Worm (Caenorhabditis elegans) whole organism, early embryonic: Measurements from ENCODE around the gene swsn-1.

Experiments
- B0310.2 ChIP-seq: sonication (generic microtip); optimal IDR thresholded peaks from 2 replicates; lab custom pipeline; 2016; ENCODE audit warnings: mild to moderate bottlenecking, missing genetic modification characterization, missing compliant biosample characterization
- F13C5.2 ChIP-seq: sonication (generic microtip); optimal IDR thresholded peaks from 2 replicates; lab custom pipeline; 2017; ENCODE audit warnings: mild to moderate bottlenecking, missing genetic modification characterization, inconsistent platforms, missing compliant biosample characterization
- aly-1 ChIP-seq: sonication (generic microtip); optimal IDR thresholded peaks from 2 replicates; lab custom pipeline; 2016; ENCODE audit warnings: missing genetic modification characterization, missing compliant biosample characterization
- ama-1 ChIP-seq: fragments of 150-350 bp; optimal IDR thresholded peaks from 2 replicates; lab custom pipeline; 2014
- ceh-13 ChIP-seq: fragments of 200-800 bp; sonication (Bioruptor generic); optimal IDR thresholded peaks from 2 replicates; lab custom pipeline; 2018; ENCODE audit warnings: mild to moderate bottlenecking, missing genetic modification characterization, missing compliant biosample characterization
- ceh-36 ChIP-seq: sonication (generic microtip); optimal IDR thresholded peaks from 2 replicates; lab custom pipeline; 2016; ENCODE audit warnings: missing genetic modification characterization, inconsistent platforms, missing compliant biosample characterization
- ets-7 ChIP-seq: sonication (generic microtip); optimal IDR thresholded peaks from 2 replicates; lab custom pipeline; 2016; ENCODE audit warnings: missing genotype, missing genetic modification characterization, missing compliant biosample characterization
- flt-1 ChIP-seq: fragments of 200-800 bp; sonication (Bioruptor generic); IDR thresholded peaks from 2 replicates; pipeline ENCODE4 v1.3.6; 2022; ENCODE audit warnings: missing genetic modification characterization, missing compliant biosample characterization
- hmbx-1 ChIP-seq: sonication (generic microtip); optimal IDR thresholded peaks from 2 replicates; lab custom pipeline; 2016; ENCODE audit warnings: mild to moderate bottlenecking, missing genetic modification characterization, missing compliant biosample characterization
- hmg-4 ChIP-seq: fragments of 200-800 bp; sonication (Bioruptor generic); optimal IDR thresholded peaks from 2 replicates; lab custom pipeline; 2018; ENCODE audit warnings: mild to moderate bottlenecking, missing genetic modification characterization, missing compliant biosample characterization
- hnd-1 ChIP-seq: sonication (generic microtip); optimal IDR thresholded peaks from 2 replicates; lab custom pipeline; 2016; ENCODE audit warnings: missing genetic modification characterization, missing compliant biosample characterization
- pes-1 ChIP-seq: fragments of 200-800 bp; sonication (Bioruptor generic); IDR thresholded peaks from 2 replicates; pipeline ENCODE4 v1.3.6; 2022; ENCODE audit warnings: missing genetic modification reagents, missing genetic modification characterization, missing compliant biosample characterization
- scrt-1 ChIP-seq: fragments of 200-800 bp; sonication (Bioruptor generic); IDR thresholded peaks from 2 replicates; pipeline ENCODE4 v1.3.6; 2022; ENCODE audit warnings: missing genetic modification characterization, missing compliant biosample characterization
- sea-1 ChIP-seq: fragments of 200-800 bp; sonication (Bioruptor generic); conservative IDR thresholded peaks from 2 replicates; pipeline ENCODE4 v1.3.6; 2022; ENCODE audit warnings: missing genetic modification characterization, missing compliant biosample characterization
- tbx-11 ChIP-seq: fragments of 200-800 bp; sonication (Bioruptor generic); IDR thresholded peaks from 2 replicates; pipeline ENCODE4 v1.3.6; 2022; ENCODE audit warnings: missing genetic modification characterization, missing compliant biosample characterization
- tbx-37 ChIP-seq: fragments of 200-800 bp; sonication (Bioruptor generic); conservative IDR thresholded peaks from 2 replicates; pipeline ENCODE4 v1.3.6; 2022; ENCODE audit warnings: missing genetic modification reagents, missing genetic modification characterization, missing compliant biosample characterization
- tra-4 ChIP-seq: sonication (generic microtip); optimal IDR thresholded peaks from 2 replicates; lab custom pipeline; 2017; ENCODE audit warnings: missing genetic modification characterization, missing compliant biosample characterization

The swsn-1 gene

DNA sequence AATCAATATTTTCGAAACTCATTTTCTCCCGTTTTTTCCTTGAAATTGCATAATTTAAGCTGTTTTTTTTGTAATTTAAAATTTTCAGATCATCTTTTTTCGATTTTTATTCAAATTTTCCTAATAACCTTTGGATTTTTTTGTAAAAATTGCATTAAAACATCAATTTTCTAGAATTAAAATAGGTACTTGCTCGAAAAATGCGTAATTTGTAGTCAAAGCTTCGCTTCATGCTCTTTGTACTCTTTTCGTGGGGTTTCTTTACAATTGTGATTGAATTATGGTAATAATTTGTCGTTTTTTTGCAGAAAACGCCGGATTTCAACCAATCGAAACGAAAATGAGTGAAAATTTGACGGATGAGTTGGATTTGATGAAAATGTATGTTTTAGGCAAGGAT is 50.3 kb downstream of the swsn-1 start, which contains the start of gene fog-2:
fog-2 (plus strand) TSS at position 301 of the 400 bp plus-strand sequence.
- TF ChIP-seq scrt-1 (GFP tag; lab: Robert Waterston, UW) (no peak), tra-4 (tag; lab: Kevin White, UChicago) (no peak), flt-1 (GFP tag; lab: Robert Waterston, UW) (no peak), ama-1 (no peak), hnd-1 (no peak), hmg-4 (GFP tag; lab: Kevin White, UChicago) (no peak), tbx-37 (GFP tag; lab: Robert Waterston, UW) (no peak), aly-1 (tag; lab: Kevin White, UChicago) (no peak), B0310.2 (tag; lab: Kevin White, UChicago) (no peak), tbx-11 (GFP tag; lab: Robert Waterston, UW) (no peak), sea-1 (GFP tag; lab: Robert Waterston, UW) (no peak), F13C5.2 (no peak), ceh-13 (GFP tag; lab: Kevin White, UChicago) (no peak), hmbx-1 (tag; lab: Kevin White, UChicago) (no peak), pes-1 (GFP tag; lab: Robert Waterston, UW) (no peak), ceh-36 (tag; lab: Kevin White, UChicago) (no peak), ets-7 (tag; lab: Kevin White, UChicago) (no peak)

DNA sequence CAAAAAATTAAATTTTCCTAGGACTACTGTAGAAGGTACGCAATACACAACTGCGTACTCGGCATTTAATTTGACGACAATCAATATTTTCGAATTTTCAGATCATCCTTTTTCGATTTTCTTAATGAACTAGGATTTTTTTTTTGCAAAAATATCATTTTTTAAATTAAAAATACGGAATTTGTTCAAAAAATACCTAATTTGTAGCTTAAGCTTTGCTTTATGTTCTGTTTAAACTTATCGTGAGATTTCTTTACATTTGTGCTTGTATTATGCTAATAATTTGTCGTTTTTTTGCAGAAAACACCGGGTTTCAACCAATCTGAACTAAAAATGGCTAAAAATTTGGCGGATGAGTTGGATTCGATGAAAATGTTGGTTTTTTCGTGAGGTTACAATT is 52.6 kb downstream of the swsn-1 start, which contains the start of gene ftr-1:
ftr-1 (plus strand) TSS at position 301 of the 400 bp plus-strand sequence.
- TF ChIP-seq ceh-36 (tag; lab: Kevin White, UChicago) (no peak), sea-1 (GFP tag; lab: Robert Waterston, UW) (no peak), ceh-13 (GFP tag; lab: Kevin White, UChicago) (no peak), pes-1 (GFP tag; lab: Robert Waterston, UW) (no peak), tbx-37 (GFP tag; lab: Robert Waterston, UW) (no peak), B0310.2 (tag; lab: Kevin White, UChicago) (no peak), hmbx-1 (tag; lab: Kevin White, UChicago) (no peak), tra-4 (tag; lab: Kevin White, UChicago) (no peak), ets-7 (tag; lab: Kevin White, UChicago) (no peak)

DNA sequence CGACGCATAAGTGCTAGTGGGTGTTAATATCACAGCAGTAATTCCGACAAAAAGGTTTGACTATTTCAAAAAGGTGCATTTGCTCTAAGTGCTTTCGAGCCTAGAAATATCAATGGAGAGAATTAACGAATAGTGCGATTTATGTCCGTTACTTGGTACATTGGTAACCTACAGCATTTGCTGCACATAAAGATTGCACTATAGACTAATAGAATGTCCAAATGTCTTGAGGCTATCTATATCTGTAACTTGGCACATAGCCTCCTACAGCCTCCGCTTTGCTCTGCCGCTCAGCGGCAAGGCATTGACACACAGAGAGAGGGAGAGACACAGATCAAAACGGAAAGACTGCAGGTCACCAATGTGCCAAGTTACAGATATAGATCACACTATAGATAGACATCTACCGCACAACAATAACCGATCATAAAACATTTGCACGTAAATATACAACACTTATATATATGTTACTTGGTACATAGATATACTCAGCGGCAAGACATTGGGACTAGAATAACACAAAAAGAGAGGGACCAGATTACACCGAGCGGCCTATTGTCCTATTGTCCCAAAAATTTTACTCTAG is 53.7 kb downstream of the swsn-1 start, which contains the start of the genes srh-217 and Y113G7B.28:
srh-217 (minus strand) TSS at position 101 of the 586 bp plus-strand sequence.
Y113G7B.28 (plus strand) TSS at position 536 of the 586 bp plus-strand sequence.
- TF ChIP-seq hnd-1, result no peak
- no peak for TF ChIP-seq tbx-37 (GFP tag; lab: Robert Waterston, UW)
- no peak for TF ChIP-seq scrt-1 (GFP tag; lab: Robert Waterston, UW)
- TF ChIP-seq aly-1 (tag; lab: Kevin White, UChicago), result no peak
- no peak for TF ChIP-seq hmg-4 (GFP tag; lab: Kevin White, UChicago)
- TF ChIP-seq ceh-36 (tag; lab: Kevin White, UChicago), result no peak
- TF ChIP-seq tra-4 (tag; lab: Kevin White, UChicago), result no peak
- no peak for TF ChIP-seq tbx-11 (GFP tag; lab: Robert Waterston, UW)
- no peak for TF ChIP-seq pes-1 (GFP tag; lab: Robert Waterston, UW)
- no peak for TF ChIP-seq hmbx-1 (tag; lab: Kevin White, UChicago)

DNA sequence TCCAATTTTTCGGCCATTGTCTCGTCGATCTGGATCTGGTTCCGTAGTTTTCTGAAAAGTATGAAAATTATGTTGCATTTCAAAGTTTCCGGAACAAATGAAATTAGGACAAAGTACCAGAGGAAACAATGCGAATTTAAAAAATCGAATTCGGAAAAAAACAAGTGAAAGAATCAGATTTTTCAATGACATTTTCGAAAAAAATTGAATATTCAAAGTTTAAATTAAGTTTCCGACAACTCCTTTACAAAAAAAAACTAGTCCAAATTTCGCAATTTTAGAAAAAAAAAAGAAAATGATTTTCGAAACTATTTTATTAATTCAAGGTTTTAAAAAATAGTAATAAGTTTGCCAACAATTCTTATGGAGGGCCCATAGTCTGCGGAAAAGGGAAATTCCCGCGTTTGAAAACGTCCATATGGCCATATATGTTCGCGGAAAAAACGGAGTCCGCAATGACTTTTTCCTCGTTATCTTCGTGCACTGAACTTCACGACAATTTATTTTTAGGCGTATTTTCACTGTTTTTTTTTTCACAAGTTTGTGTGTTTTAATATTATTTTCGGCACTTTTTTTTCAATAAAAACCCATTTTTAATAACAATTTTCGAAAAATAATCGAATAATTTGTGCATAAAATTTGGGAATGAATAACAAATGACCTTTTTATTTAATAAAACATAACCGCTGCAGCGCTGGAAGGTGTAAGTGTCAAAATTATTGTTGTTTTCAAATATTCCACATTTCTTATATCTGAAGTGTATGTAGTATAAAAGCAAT is 57.0 kb downstream of the swsn-1 start, which contains the start of the genes fbxa-115 and Y113G7B.27:
fbxa-115 (minus strand) TSS at position 51 of the 779 bp plus-strand sequence.
Y113G7B.27 (plus strand) TSS at position 729 of the 779 bp plus-strand sequence.
- TF ChIP-seq ceh-13 (GFP tag; lab: Kevin White, UChicago) (no peak), ama-1 (no peak), hmg-4 (GFP tag; lab: Kevin White, UChicago) (no peak), F13C5.2 (no peak), tbx-11 (GFP tag; lab: Robert Waterston, UW) (no peak), hmbx-1 (tag; lab: Kevin White, UChicago) (no peak), aly-1 (tag; lab: Kevin White, UChicago) (no peak), ceh-36 (tag; lab: Kevin White, UChicago) (no peak)
